Fruit fly (Drosophila melanogaster): ENCODE data around the gene CG14852.
A peak's percentile ranks its signal among the peaks of the same experiment; 100 is the strongest.

The CG14852 gene

dm6 chr3R:14597935-14598424 lies 32.3 kb downstream of the CG14852 start (continued):
- TF ChIP-seq CG15601 (tag; optimal IDR thresholded peaks at IDR 0.05): no peak
- TF ChIP-seq grn (GFP tag; optimal IDR thresholded peaks at IDR 0.05): no peak
- TF ChIP-seq unc-4 (GFP tag; IDR thresholded peaks at IDR 0.05; ENCODE audit: partially characterized antibody): no peak
- no peak for TF ChIP-seq ara (GFP tag; IDR thresholded peaks at IDR 0.05)
- TF ChIP-seq Med (GFP tag): peak; percentile 63
- TF ChIP-seq corto (GFP tag; optimal IDR thresholded peaks at IDR 0.05): no peak
- TF ChIP-seq CG2116 (GFP tag; optimal IDR thresholded peaks at IDR 0.05): no peak
- no peak for TF ChIP-seq CG14965 (GFP tag; optimal IDR thresholded peaks at IDR 0.05; ENCODE audit: borderline replicate concordance)
- TF ChIP-seq CG13287 (GFP tag; IDR thresholded peaks at IDR 0.05; ENCODE audit: partially characterized antibody): no peak
- TF ChIP-seq da (GFP tag; optimal IDR thresholded peaks at IDR 0.05): no peak
- no peak for TF ChIP-seq Hmx (GFP tag; optimal IDR thresholded peaks at IDR 0.05)
- no peak for TF ChIP-seq Sin3A (optimal IDR thresholded peaks at IDR 0.05)
- TF ChIP-seq gce (GFP tag; IDR thresholded peaks at IDR 0.05): no peak
- peak; percentile 44 for TF ChIP-seq Ssrp (tag; optimal IDR thresholded peaks at IDR 0.05)
- TF ChIP-seq Doc3 (GFP tag; IDR thresholded peaks at IDR 0.05; ENCODE audit: partially characterized antibody): no peak
- peak; percentile 10 for TF ChIP-seq CG18476 (GFP tag; optimal IDR thresholded peaks at IDR 0.05)
- no peak for TF ChIP-seq CG7928 (GFP tag; optimal IDR thresholded peaks at IDR 0.05)
- no peak for TF ChIP-seq Oaz (GFP tag; IDR thresholded peaks at IDR 0.05)
- TF ChIP-seq CG13775 (GFP tag; optimal IDR thresholded peaks at IDR 0.05): no peak
- TF ChIP-seq Jarid2 (GFP tag; optimal IDR thresholded peaks at IDR 0.05): no peak
- TF ChIP-seq CG2199 (GFP tag; IDR thresholded peaks at IDR 0.05): peak; percentile 57; the same call in 1 of the 3 replicates
- no peak for TF ChIP-seq Atf3 (GFP tag; optimal IDR thresholded peaks at IDR 0.05)
- peak; percentile 53; the same call in 2 of the 3 replicates for TF ChIP-seq ci (GFP tag; IDR thresholded peaks at IDR 0.05)
- no peak for TF ChIP-seq Abd-B (GFP tag; optimal IDR thresholded peaks at IDR 0.05)
- TF ChIP-seq pnt (GFP tag; optimal IDR thresholded peaks at IDR 0.05): no peak
- TF ChIP-seq NC2β (GFP tag; optimal IDR thresholded peaks at IDR 0.05): no peak
- TF ChIP-seq sob (GFP tag; IDR thresholded peaks at IDR 0.05): no peak
- no peak for TF ChIP-seq prd (optimal IDR thresholded peaks at IDR 0.05)
- TF ChIP-seq prd (GFP tag; IDR thresholded peaks at IDR 0.05): peak; percentile 4; the same call in 1 of the 3 replicates
- no peak for TF ChIP-seq inv (GFP tag; IDR thresholded peaks at IDR 0.05; ENCODE audit: partially characterized antibody)
- peak; percentile 49 for TF ChIP-seq CG7839 (tag; optimal IDR thresholded peaks at IDR 0.05)
- no peak for TF ChIP-seq CG31388 (GFP tag; optimal IDR thresholded peaks at IDR 0.05)
- no peak for TF ChIP-seq ash1 (GFP tag; optimal IDR thresholded peaks at IDR 0.05)
- TF ChIP-seq CG14667 (GFP tag; IDR thresholded peaks at IDR 0.05): no peak
- no peak for TF ChIP-seq NfI (GFP tag; optimal IDR thresholded peaks at IDR 0.05)
- no peak for TF ChIP-seq z (GFP tag; IDR thresholded peaks at IDR 0.05)
- TF ChIP-seq Nf-YC (tag; optimal IDR thresholded peaks at IDR 0.05): no peak
- no peak for TF ChIP-seq CG7963 (GFP tag; IDR thresholded peaks at IDR 0.05; ENCODE audit: partially characterized antibody)
- TF ChIP-seq ems (GFP tag; optimal IDR thresholded peaks at IDR 0.05): no peak
- TF ChIP-seq croc (GFP tag; conservative IDR thresholded peaks at IDR 0.05): 0 out of 3 replicates have a peak, but pooled peaks have one; percentile 24
- peak; percentile 73 for TF ChIP-seq CG18262 (tag; optimal IDR thresholded peaks at IDR 0.05)
- peak; percentile 0 for TF ChIP-seq CG15696 (tag; optimal IDR thresholded peaks at IDR 0.05)
- TF ChIP-seq CG42726 (GFP tag; IDR thresholded peaks at IDR 0.05; ENCODE audit: partially characterized antibody): no peak
- TF ChIP-seq CG9817 (tag; optimal IDR thresholded peaks at IDR 0.05): no peak
- TF ChIP-seq lola (GFP tag; optimal IDR thresholded peaks at IDR 0.05): peak in 1 of 3 experiments; percentile 56
- no peak for TF ChIP-seq aop (GFP tag; IDR thresholded peaks at IDR 0.05)
- no peak for TF ChIP-seq CG4404 (GFP tag; IDR thresholded peaks at IDR 0.05)
- TF ChIP-seq trem (tag; optimal IDR thresholded peaks at IDR 0.05): peak; percentile 21
- TF ChIP-seq esg (GFP tag; conservative IDR thresholded peaks at IDR 0.05): no peak
- no peak for TF ChIP-seq Hey (tag; optimal IDR thresholded peaks at IDR 0.05)
- peak; percentile 16 for TF ChIP-seq bcd (GFP tag; optimal IDR thresholded peaks at IDR 0.05)

Measured in whole organism, embryonic.